Worm (Caenorhabditis elegans): Measurements from ENCODE around the gene T28A8.4.

T28A8.4 gene

ce11 chrIII:13458978-13459596, 44.4 kb upstream of the T28A8.4 start, which contains the start of gene tag-164:
tag-164 (plus strand) TSS chrIII:13459546.
- TF ChIP-seq fkh-3 (tag; optimal IDR thresholded peaks at IDR 0.05) (no peak), D2030.7 (GFP tag; IDR thresholded peaks at IDR 0.05) (no peak), snpc-1.1 (tag; optimal IDR thresholded peaks at IDR 0.05; ENCODE audit: insufficient read depth) (no peak), ceh-27 (GFP tag; optimal IDR thresholded peaks at IDR 0.05) (no peak), cebp-2 (GFP tag; IDR thresholded peaks at IDR 0.05) (no peak), ceh-79 (tag; optimal IDR thresholded peaks at IDR 0.05) (no peak), C06A6.2 (GFP tag; conservative IDR thresholded peaks at IDR 0.05) (no peak), chd-7 (tag; optimal IDR thresholded peaks at IDR 0.05) (no peak), aptf-3 (GFP tag; IDR thresholded peaks at IDR 0.05) (no peak), nhr-90 (tag; optimal IDR thresholded peaks at IDR 0.05) (no peak), pbrm-1 (GFP tag; IDR thresholded peaks at IDR 0.05) (no peak), let-607 (tag; optimal IDR thresholded peaks at IDR 0.05) (no peak), nfya-1 (tag; optimal IDR thresholded peaks at IDR 0.05; ENCODE audit: borderline replicate concordance, insufficient read depth) (no peak), F22D6.2 (tag; optimal IDR thresholded peaks at IDR 0.05) (no peak), K12H6.12 (tag; optimal IDR thresholded peaks at IDR 0.05) (no peak), sea-2 (GFP tag; IDR thresholded peaks at IDR 0.05) (no peak), sptf-2 (GFP tag; optimal IDR thresholded peaks at IDR 0.05) (no peak)

ce11 chrIII:13461535-13461934, 41.9 kb upstream of the T28A8.4 start:
- TF ChIP-seq madf-10 (tag; optimal IDR thresholded peaks at IDR 0.05) = no peak
- no peak for TF ChIP-seq F22D6.2 (tag; optimal IDR thresholded peaks at IDR 0.05)
- 0 out of 2 replicates have a peak, but pooled peaks have one; percentile 19 for TF ChIP-seq madf-3 (GFP tag; IDR thresholded peaks at IDR 0.05)
- TF ChIP-seq lin-35 (GFP tag; optimal IDR thresholded peaks at IDR 0.05) = no peak
- TF ChIP-seq die-1 (tag; optimal IDR thresholded peaks at IDR 0.05) = no peak
- no peak for TF ChIP-seq akir-1 (GFP tag; optimal IDR thresholded peaks at IDR 0.05)

- no peak for TF ChIP-seq Y67H2A.10 (GFP tag; conservative IDR thresholded peaks at IDR 0.05)
- no peak for TF ChIP-seq let-607 (tag; optimal IDR thresholded peaks at IDR 0.05)
- no peak for TF ChIP-seq rcor-1 (GFP tag; IDR thresholded peaks at IDR 0.05)
- TF ChIP-seq egrh-3 (GFP tag; IDR thresholded peaks at IDR 0.05) = no peak
- no peak for TF ChIP-seq Y53F4B.3 (GFP tag; IDR thresholded peaks at IDR 0.05)
- TF ChIP-seq unc-130 (GFP tag; optimal IDR thresholded peaks at IDR 0.05) = no peak
- no peak for TF ChIP-seq repo-1 (tag; optimal IDR thresholded peaks at IDR 0.05)
- TF ChIP-seq ztf-25 (GFP tag; IDR thresholded peaks at IDR 0.05) = no peak
- no peak for TF ChIP-seq C17E4.6 (GFP tag; IDR thresholded peaks at IDR 0.05)
- TF ChIP-seq hsf-1 (GFP tag; IDR thresholded peaks at IDR 0.05) = 0 out of 2 replicates have a peak, but pooled peaks have one; percentile 26
- no peak for TF ChIP-seq T07F8.4 (tag; optimal IDR thresholded peaks at IDR 0.05)
- TF ChIP-seq ZK185.1 (tag; optimal IDR thresholded peaks at IDR 0.05; ENCODE audit: poor library complexity, severe bottlenecking) = no peak
- no peak for TF ChIP-seq tbx-9 (tag; optimal IDR thresholded peaks at IDR 0.05; ENCODE audit: borderline replicate concordance)
- no peak for TF ChIP-seq tlf-1 (GFP tag; optimal IDR thresholded peaks at IDR 0.05)
- TF ChIP-seq hmg-1.2 (GFP tag; IDR thresholded peaks at IDR 0.05) = 0 out of 2 replicates have a peak, but pooled peaks have one; percentile 6
- TF ChIP-seq K11D2.4 (GFP tag; IDR thresholded peaks at IDR 0.05) = no peak
- no peak for TF ChIP-seq atf-7 (tag; optimal IDR thresholded peaks at IDR 0.05)
- no peak for TF ChIP-seq ztf-26 (tag; optimal IDR thresholded peaks at IDR 0.05)
- no peak for TF ChIP-seq ekl-4 (GFP tag; IDR thresholded peaks at IDR 0.05)
- TF ChIP-seq pbrm-1 (GFP tag; IDR thresholded peaks at IDR 0.05) = 0 out of 2 replicates have a peak, but pooled peaks have one; percentile 31
- TF ChIP-seq cebp-1 (GFP tag; IDR thresholded peaks at IDR 0.05) = no peak
- peak; percentile 29 for TF ChIP-seq cebp-1 (tag; optimal IDR thresholded peaks at IDR 0.05)
- TF ChIP-seq sea-2 (GFP tag; IDR thresholded peaks at IDR 0.05) = no peak
- TF ChIP-seq mxl-1 (tag; optimal IDR thresholded peaks at IDR 0.05) = no peak
- TF ChIP-seq lsl-1 (GFP tag; optimal IDR thresholded peaks at IDR 0.05) = peak; percentile 16
- TF ChIP-seq B0035.1 (tag; optimal IDR thresholded peaks at IDR 0.05) = no peak
- no peak for TF ChIP-seq sptf-2 (GFP tag; optimal IDR thresholded peaks at IDR 0.05)
These were observed 41.3 kb upstream of the T28A8.4 start, which contains the start of the genes abcf-2 and T27E9.2 for ce11 chrIII:13462138-13462634. abcf-2 (minus strand) TSS chrIII:13462238. T27E9.2 (minus strand) TSS chrIII:13462584.
